Worm (Caenorhabditis elegans): ENCODE measurements around the gene Y45F3A.5.

DNA sequence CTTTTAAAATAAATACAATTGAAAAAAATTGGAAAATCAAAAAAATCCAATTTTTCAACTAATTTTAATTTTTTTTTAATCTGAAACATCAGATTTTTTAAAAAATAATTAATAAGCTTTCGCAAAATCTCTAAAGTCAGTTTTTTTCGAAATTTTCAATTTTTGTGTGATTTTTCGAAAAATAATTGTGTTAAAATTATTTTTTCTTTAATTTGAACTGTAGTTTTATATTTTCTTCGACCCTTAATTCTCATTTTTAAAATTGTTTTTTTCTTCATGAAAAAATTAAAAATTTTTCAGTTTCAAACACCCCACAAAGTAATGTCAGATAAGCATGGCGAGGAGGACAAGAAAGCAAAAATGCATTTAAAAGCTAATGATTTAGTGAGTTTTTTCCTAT lies 18.9 kb upstream of the Y45F3A.5 start, which contains the start of gene rabx-5:
- TF ChIP-seq ztf-11 (tag; optimal IDR thresholded peaks at IDR 0.05), result no peak
- TF ChIP-seq mdl-1 (tag; optimal IDR thresholded peaks at IDR 0.05), result no peak
- no peak for TF ChIP-seq aly-2 (tag; optimal IDR thresholded peaks at IDR 0.05)
- TF ChIP-seq tbx-2 (tag; optimal IDR thresholded peaks at IDR 0.05), result no peak
- TF ChIP-seq R02D3.7 (tag; optimal IDR thresholded peaks at IDR 0.05), result no peak
- TF ChIP-seq snpc-4 (tag; optimal IDR thresholded peaks at IDR 0.05), result no peak
- TF ChIP-seq elt-2 (tag; optimal IDR thresholded peaks at IDR 0.05), result no peak
- no peak for TF ChIP-seq nhr-77 (tag; optimal IDR thresholded peaks at IDR 0.05)
- TF ChIP-seq nhr-43 (tag; optimal IDR thresholded peaks at IDR 0.05; ENCODE audit: poor library complexity, severe bottlenecking), result no peak
- no peak for TF ChIP-seq egl-27 (tag; optimal IDR thresholded peaks at IDR 0.05)
- TF ChIP-seq daf-12 (tag; optimal IDR thresholded peaks at IDR 0.05), result no peak
- no peak for TF ChIP-seq lin-15B (tag; optimal IDR thresholded peaks at IDR 0.05)

Data from whole organism, L3 larva.